Fruit fly (Drosophila melanogaster): Measurements from ENCODE around the gene CG7236.

- TF ChIP-seq Dll (optimal IDR thresholded peaks at IDR 0.05) (no peak), pan (optimal IDR thresholded peaks at IDR 0.05) (no peak), psq (optimal IDR thresholded peaks at IDR 0.05) (no peak), usp (GFP tag; optimal IDR thresholded peaks at IDR 0.05) (no peak), CG8478 (optimal IDR thresholded peaks at IDR 0.05) (no peak)
Measured at dm6 chr2L:5678282-5678681, 27.9 kb upstream of the CG7236 start, which contains the start of gene CG12511.
